Worm (Caenorhabditis elegans) whole organism, young adult: ENCODE measurements around the gene sre-9.

ENCODE experiments used
- B0336.3 ChIP-seq: fragments of 200-800 bp; sonication (Bioruptor generic); IDR thresholded peaks from 2 replicates; pipeline ENCODE4 v1.3.6; 2022; ENCODE audit warnings: missing genetic modification characterization, missing compliant biosample characterization
- F49E8.2 ChIP-seq: sonication (generic microtip); optimal IDR thresholded peaks from 3 replicates; lab custom pipeline; 2017; ENCODE audit warnings: missing genetic modification characterization, mild to moderate bottlenecking, missing compliant biosample characterization, antibody characterized with exemption, moderate library complexity; ENCODE audit not compliant: insufficient read depth
- F57C9.4 ChIP-seq: sonication (generic microtip); optimal IDR thresholded peaks from 2 replicates; lab custom pipeline; 2017; ENCODE audit warnings: mild to moderate bottlenecking, missing genetic modification characterization, missing compliant biosample characterization
- ceh-40 ChIP-seq: fragments of 200-800 bp; sonication (Bioruptor generic); IDR thresholded peaks from 2 replicates; pipeline ENCODE4 v1.3.6; 2022; ENCODE audit warnings: missing genetic modification characterization, missing compliant biosample characterization
- efl-1 ChIP-seq: fragments of 150-350 bp; optimal IDR thresholded peaks from 2 replicates; lab custom pipeline; 2014; ENCODE audit warnings: missing biosample characterization, missing genetic modification reagents, missing genetic modification characterization
- gei-17 ChIP-seq: fragments of 200-800 bp; sonication (Bioruptor generic); optimal IDR thresholded peaks from 2 replicates; lab custom pipeline; 2018; ENCODE audit warnings: mild to moderate bottlenecking, missing genetic modification characterization, missing compliant biosample characterization
- hlh-26 ChIP-seq: fragments of 200-800 bp; sonication (Bioruptor generic); conservative IDR thresholded peaks from 2 replicates; pipeline ENCODE4 v1.3.6; 2022; ENCODE audit warnings: missing genetic modification reagents, missing genetic modification characterization, missing compliant biosample characterization
- pha-4 ChIP-seq: fragments of 150-350 bp; sonication (generic microtip); optimal IDR thresholded peaks from 2 replicates; lab custom pipeline; 2014; ENCODE audit warnings: missing biosample characterization, missing genetic modification reagents, missing genetic modification characterization
- somi-1 ChIP-seq: fragments of 200-800 bp; sonication (Bioruptor generic); optimal IDR thresholded peaks from 2 replicates; lab custom pipeline; 2018; ENCODE audit warnings: mild to moderate bottlenecking, missing genetic modification characterization, missing compliant biosample characterization

DNA sequence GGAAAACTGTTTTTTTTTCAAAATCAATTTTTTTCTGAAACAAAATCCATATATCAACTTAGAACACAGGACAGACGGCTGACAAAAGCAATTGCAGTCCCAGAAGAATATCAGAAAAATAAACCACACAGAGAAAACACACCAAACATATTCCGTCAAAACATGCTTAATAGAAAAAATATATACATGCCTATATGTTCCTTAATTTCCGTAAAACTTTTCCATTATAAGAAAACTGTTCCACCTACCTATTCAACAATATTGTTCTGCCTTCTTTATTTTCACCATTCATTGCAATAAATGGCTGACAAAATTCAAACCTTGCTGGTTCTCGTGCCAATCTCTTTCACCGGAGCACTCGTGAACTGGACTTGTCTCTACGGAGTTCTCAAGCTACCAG, 36.6 kb downstream of the sre-9 start, which contains the start of gene srx-63:
- TF ChIP-seq pha-4 (tag; lab: Kevin White, UChicago) (no peak), gei-17 (no peak), B0336.3 (GFP tag; lab: Robert Waterston, UW) (no peak), hlh-26 (GFP tag; lab: Robert Waterston, UW) (no peak), ceh-40 (GFP tag; lab: Robert Waterston, UW) (no peak), F49E8.2 (tag; lab: Kevin White, UChicago) (no peak), somi-1 (GFP tag; lab: Kevin White, UChicago) (no peak), F57C9.4 (tag; lab: Kevin White, UChicago) (no peak), efl-1 (GFP tag; lab: Kevin White, UChicago) (no peak)
